Fruit fly (Drosophila melanogaster): ENCODE data around the gene CG4362.

DNA sequence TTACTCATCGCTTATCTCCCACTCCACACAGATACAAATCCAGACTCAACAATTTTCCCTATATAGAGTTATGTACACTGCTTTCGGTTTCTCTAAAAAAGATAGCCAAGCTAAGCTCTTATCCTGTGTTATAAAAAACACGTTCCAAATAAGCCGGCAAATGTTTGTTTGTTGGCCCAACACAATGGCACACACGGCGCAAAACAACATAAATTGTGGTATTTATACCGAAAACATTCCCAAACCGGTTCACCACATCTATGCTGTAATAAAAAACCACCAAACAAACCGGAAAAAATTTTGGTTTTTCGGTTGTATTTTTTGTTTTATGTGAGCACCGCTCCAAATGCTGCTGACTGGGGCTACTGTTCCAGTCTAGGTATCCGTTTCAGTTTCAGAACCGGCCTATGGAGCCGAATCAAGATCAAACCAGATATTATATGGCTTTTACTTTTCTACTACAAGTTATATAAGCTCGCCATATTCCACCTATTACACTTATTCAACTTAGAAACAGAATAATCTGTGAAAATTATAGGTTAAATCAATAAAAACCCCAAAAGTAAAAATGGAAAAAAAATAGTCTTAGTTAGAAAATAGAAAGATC, 48.4 kb downstream of the CG4362 start:
- no peak for TF ChIP-seq EcR (GFP tag; optimal IDR thresholded peaks at IDR 0.05)
- no peak for TF ChIP-seq gl (tag; optimal IDR thresholded peaks at IDR 0.05)

Measured in whole organism, pupa.